Worm (Caenorhabditis elegans) whole organism, L4 larva: Measurements from ENCODE around the gene irld-63.

Experiments
- aly-2 ChIP-seq: sonication (generic microtip); optimal IDR thresholded peaks from 2 replicates; lab custom pipeline; 2018; ENCODE audit warnings: missing biosample characterization, missing genetic modification characterization
- attf-4 ChIP-seq: sonication (generic microtip); optimal IDR thresholded peaks from 3 replicates; lab custom pipeline; 2017; ENCODE audit warnings: missing biosample characterization, missing genetic modification characterization
- fos-1 ChIP-seq: fragments of 150-350 bp; optimal IDR thresholded peaks from 2 replicates; lab custom pipeline; 2014; ENCODE audit warnings: missing biosample characterization, missing genetic modification characterization
- mes-2 ChIP-seq: sonication (generic microtip); optimal IDR thresholded peaks from 2 replicates; lab custom pipeline; 2016; ENCODE audit warnings: missing genotype, mild to moderate bottlenecking, missing genetic modification characterization, missing compliant biosample characterization; ENCODE audit not compliant: poor library complexity, severe bottlenecking
- nhr-237 ChIP-seq: sonication (generic microtip); optimal IDR thresholded peaks from 2 replicates; lab custom pipeline; 2017; ENCODE audit warnings: missing biosample characterization, missing genetic modification characterization
- nhr-76 ChIP-seq: fragments of 150-350 bp; optimal IDR thresholded peaks from 2 replicates; lab custom pipeline; 2014; ENCODE audit warnings: missing biosample characterization, missing genetic modification characterization
- pha-4 ChIP-seq, 2 experiments: fragments of 150-350 bp in 1 of 2; fragments of 200-800 bp in 1 of 2; sonication (Bioruptor generic) in 1 of 2; IDR thresholded peaks in 1 of 2; optimal IDR thresholded peaks in 1 of 2; 2 replicates each; pipeline versions ENCODE4 v1.3.6 to Lab custom; 2014 to 2022; ENCODE audit warnings: missing genetic modification characterization in 2 of 2, missing genetic modification reagents in 2 of 2, missing biosample characterization in 1 of 2, missing compliant biosample characterization in 1 of 2
- tag-97 ChIP-seq: fragments of 200-800 bp; sonication (Bioruptor generic); IDR thresholded peaks from 2 replicates; pipeline ENCODE4 v1.3.6; 2022; ENCODE audit warnings: missing genetic modification characterization, missing compliant biosample characterization
- ztf-11 ChIP-seq: fragments of 150-350 bp; optimal IDR thresholded peaks from 2 replicates; lab custom pipeline; 2014; ENCODE audit warnings: missing biosample characterization, missing genetic modification characterization

DNA sequence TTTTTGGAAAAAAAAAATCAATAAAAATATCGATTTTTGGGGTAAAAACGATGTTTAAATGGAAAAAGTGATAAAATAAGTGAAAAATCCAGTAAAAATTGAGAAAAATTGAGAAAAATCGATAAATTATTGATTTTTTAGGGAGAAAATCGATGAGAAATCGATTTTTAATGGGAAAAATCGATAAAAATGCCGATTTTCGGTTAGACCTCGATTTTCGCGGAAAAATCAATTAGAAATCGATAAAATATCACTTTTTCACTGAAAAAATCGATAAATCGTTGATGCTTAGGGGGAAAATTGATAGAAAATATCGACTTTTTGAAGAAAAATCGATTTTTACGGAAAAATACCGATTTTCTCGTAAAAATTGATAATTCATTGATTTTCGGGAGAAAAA, 29.4 kb upstream of the irld-63 start:
- no peak for TF ChIP-seq tag-97 (GFP tag; lab: Robert Waterston, UW)
- TF ChIP-seq attf-4 (tag; lab: Kevin White, UChicago) = no peak
- no peak for TF ChIP-seq pha-4 (GFP tag; IDR thresholded peaks at IDR 0.05; lab: Robert Waterston, UW)
- no peak for TF ChIP-seq pha-4 (tag; optimal IDR thresholded peaks at IDR 0.05; lab: Kevin White, UChicago)
- TF ChIP-seq nhr-237 (tag; lab: Kevin White, UChicago) = no peak
- TF ChIP-seq nhr-76 (tag; lab: Kevin White, UChicago) = no peak
- TF ChIP-seq mes-2 (tag; lab: Kevin White, UChicago) = no peak
- TF ChIP-seq fos-1 (tag; lab: Kevin White, UChicago) = no peak
- no peak for TF ChIP-seq aly-2 (tag; lab: Kevin White, UChicago)
- TF ChIP-seq ztf-11 (tag; lab: Kevin White, UChicago) = no peak
